Fruit fly (Drosophila melanogaster) whole organism, prepupa: Measurements from ENCODE around the gene CG17726.

Source experiments
- CG10631 ChIP-seq: fragments of 200-800 bp; sonication (Bioruptor generic); optimal IDR thresholded peaks from 2 replicates; lab custom pipeline; 2016; ENCODE audit warnings: missing biosample characterization, missing genetic modification characterization
- CG31627 ChIP-seq: fragments of 200-800 bp; sonication (Bioruptor generic); optimal IDR thresholded peaks from 3 replicates; lab custom pipeline; 2016; ENCODE audit warnings: missing biosample characterization, missing genetic modification characterization
- CG4318 ChIP-seq: fragments of 200-800 bp; sonication (Bioruptor generic); optimal IDR thresholded peaks from 3 replicates; lab custom pipeline; 2017; ENCODE audit warnings: missing biosample characterization, mild to moderate bottlenecking, missing genetic modification characterization
- Hr38 ChIP-seq: sonication (Bioruptor generic); optimal IDR thresholded peaks from 2 replicates; lab custom pipeline; 2016; ENCODE audit warnings: missing biosample characterization, missing genetic modification characterization
- Sox102F ChIP-seq: fragments of 200-800 bp; sonication (Bioruptor generic); optimal IDR thresholded peaks from 2 replicates; lab custom pipeline; 2016; ENCODE audit warnings: missing biosample characterization, mild to moderate bottlenecking, missing genetic modification characterization
- svp ChIP-seq: fragments of 200-800 bp; sonication (Bioruptor generic); peaks from one replicate; lab custom pipeline; 2016; ENCODE audit warnings: missing biosample characterization, missing genetic modification characterization

DNA sequence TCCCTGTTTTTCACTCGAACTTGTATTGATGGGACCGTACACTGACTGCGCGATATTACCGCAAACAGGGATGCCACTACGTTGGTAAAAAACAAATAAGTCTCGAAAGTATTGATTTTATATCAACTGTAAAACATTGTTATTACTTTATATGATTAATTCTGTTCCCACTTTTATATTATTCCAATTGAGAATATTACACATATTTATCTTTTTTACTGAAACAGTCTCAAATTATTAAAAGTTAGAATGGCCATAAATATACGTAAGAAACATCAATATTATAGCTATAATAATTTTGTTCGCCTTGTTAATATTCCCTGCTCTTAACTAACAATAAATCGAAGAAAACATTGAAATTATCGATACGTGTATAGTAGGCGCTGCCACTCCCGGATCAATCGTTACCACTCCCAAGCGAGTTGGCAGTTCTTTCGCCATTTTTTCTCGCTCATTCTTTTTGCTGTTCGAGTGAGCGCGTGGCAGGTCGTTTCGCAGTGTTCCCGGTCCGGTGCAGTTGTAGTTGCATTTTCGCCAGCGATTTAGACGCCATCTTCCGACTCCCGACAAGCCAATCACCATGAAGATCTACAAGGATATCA lies 16.7 kb upstream of the CG17726 start, which contains the start of the genes SdhC and Tctp:
- TF ChIP-seq CG4318 (GFP tag; lab: Kevin White, UChicago) (no peak), CG10631 (GFP tag; lab: Kevin White, UChicago) (peak; percentile 62), CG31627 (peak; percentile 36), Hr38 (GFP tag; lab: Kevin White, UChicago) (no peak), Sox102F (GFP tag; lab: Kevin White, UChicago) (peak; percentile 42), svp (peak; percentile 74)
